Fruit fly (Drosophila melanogaster): ENCODE measurements around the gene CG6310.
A peak's percentile ranks its signal among the peaks of the same experiment; 100 is the strongest.

The CG6310 gene

dm6 chr3L:11084557-11085231 is 15.0 kb upstream of the CG6310 start (continued):
- TF ChIP-seq Sin3A (optimal IDR thresholded peaks at IDR 0.05) (no peak), da (GFP tag; optimal IDR thresholded peaks at IDR 0.05) (peak; percentile 93), vnd (GFP tag; IDR thresholded peaks at IDR 0.05; ENCODE audit: partially characterized antibody) (no peak), gro (GFP tag; optimal IDR thresholded peaks at IDR 0.05) (peak; percentile 82), Elba2 (GFP tag; optimal IDR thresholded peaks at IDR 0.05) (peak; percentile 82), ash1 (GFP tag; optimal IDR thresholded peaks at IDR 0.05) (peak; percentile 33), CG9932 (GFP tag; IDR thresholded peaks at IDR 0.05) (peak; percentile 80), ato (GFP tag; IDR thresholded peaks at IDR 0.05; ENCODE audit: partially characterized antibody) (no peak), CG14014 (GFP tag; IDR thresholded peaks at IDR 0.05) (peak; percentile 95), tap (tag; optimal IDR thresholded peaks at IDR 0.05) (peak; percentile 96), CG15601 (tag; optimal IDR thresholded peaks at IDR 0.05) (peak; percentile 98), CG30431 (GFP tag; optimal IDR thresholded peaks at IDR 0.05) (peak; percentile 92), CG4360 (GFP tag; IDR thresholded peaks at IDR 0.05) (peak; percentile 86), Hmx (GFP tag; optimal IDR thresholded peaks at IDR 0.05) (peak; percentile 89), CG31388 (GFP tag; optimal IDR thresholded peaks at IDR 0.05) (peak; percentile 93), CG4404 (GFP tag; IDR thresholded peaks at IDR 0.05) (peak; percentile 91), CG12659 (GFP tag; optimal IDR thresholded peaks at IDR 0.05) (peak; percentile 96), lbe (GFP tag; optimal IDR thresholded peaks at IDR 0.05) (no peak), E2f2 (GFP tag; IDR thresholded peaks at IDR 0.05) (peak; percentile 80), Hr51 (GFP tag; optimal IDR thresholded peaks at IDR 0.05) (peak; percentile 93 to 97), ro (GFP tag; IDR thresholded peaks at IDR 0.05) (peak; percentile 86), CG32772 (GFP tag; IDR thresholded peaks at IDR 0.05) (peak; percentile 96), danr (GFP tag; IDR thresholded peaks at IDR 0.05) (peak; percentile 89), Hmr (GFP tag; optimal IDR thresholded peaks at IDR 0.05) (peak; percentile 86), CG1792 (GFP tag; optimal IDR thresholded peaks at IDR 0.05) (peak; percentile 95), esg (GFP tag; conservative IDR thresholded peaks at IDR 0.05) (peak; percentile 93), CG6254 (GFP tag; optimal IDR thresholded peaks at IDR 0.05) (peak; percentile 96), pzg (GFP tag; optimal IDR thresholded peaks at IDR 0.05) (no peak), al (GFP tag; IDR thresholded peaks at IDR 0.05) (peak; percentile 84), fd64A (GFP tag; optimal IDR thresholded peaks at IDR 0.05) (peak; percentile 88), CG15479 (GFP tag; optimal IDR thresholded peaks at IDR 0.05) (peak; percentile 69), Drgx (GFP tag; IDR thresholded peaks at IDR 0.05) (peak; percentile 99), CG10321 (GFP tag; IDR thresholded peaks at IDR 0.05) (peak; percentile 81), Oaz (GFP tag; IDR thresholded peaks at IDR 0.05) (peak; percentile 87), CG16863 (GFP tag; optimal IDR thresholded peaks at IDR 0.05) (peak; percentile 97), Hr78 (GFP tag; optimal IDR thresholded peaks at IDR 0.05) (peak in 1 of 2 experiments; percentile 91), NFAT (GFP tag; IDR thresholded peaks at IDR 0.05) (peak; percentile 86), slou (GFP tag; optimal IDR thresholded peaks at IDR 0.05) (peak; percentile 87), CG1603 (tag; optimal IDR thresholded peaks at IDR 0.05) (peak; percentile 95), hth (optimal IDR thresholded peaks at IDR 0.05) (no peak), fd3F (GFP tag; optimal IDR thresholded peaks at IDR 0.05) (peak; percentile 89), CG14965 (GFP tag; optimal IDR thresholded peaks at IDR 0.05; ENCODE audit: borderline replicate concordance) (peak; percentile 85), phol (tag; optimal IDR thresholded peaks at IDR 0.05) (peak; percentile 95), unc-4 (GFP tag; IDR thresholded peaks at IDR 0.05; ENCODE audit: partially characterized antibody) (no peak), lola (GFP tag; optimal IDR thresholded peaks at IDR 0.05) (peak in 1 of 3 experiments; percentile 98), crp (GFP tag; optimal IDR thresholded peaks at IDR 0.05) (peak in 1 of 2 experiments; percentile 63), Eip74EF (GFP tag; optimal IDR thresholded peaks at IDR 0.05) (peak in 1 of 2 experiments; percentile 98), CG7786 (GFP tag; optimal IDR thresholded peaks at IDR 0.05) (peak; percentile 94), Sry-β (GFP tag; optimal IDR thresholded peaks at IDR 0.05) (peak; percentile 68)
